Fruit fly (Drosophila melanogaster) whole organism, embryonic: ENCODE results near the gene Mybbp1A.

Experiments
- Awh ChIP-seq: fragments of 200-800 bp; sonication (Bioruptor generic); IDR thresholded peaks from 2 replicates; pipeline ENCODE4, ENCODE4 v1.3.6; 2022; ENCODE audit warnings: missing biosample characterization, missing genetic modification characterization
- B-H1 ChIP-seq: fragments of 200-800 bp; sonication (Bioruptor generic); IDR thresholded peaks from 3 replicates; pipeline ENCODE4 v1.3.6; 2022; ENCODE audit warnings: missing biosample characterization, missing genetic modification characterization
- Bgb ChIP-seq: fragments of 200-800 bp; sonication (Bioruptor generic); IDR thresholded peaks from 2 replicates; pipeline ENCODE4 v1.3.6; 2022; ENCODE audit warnings: missing biosample characterization, missing genetic modification characterization; ENCODE audit not compliant: partially characterized antibody
- Blimp-1 ChIP-seq: fragments of 200-800 bp; sonication (Bioruptor generic); optimal IDR thresholded peaks from 3 replicates; lab custom pipeline; 2018; ENCODE audit warnings: missing biosample characterization, missing genetic modification characterization, mild to moderate bottlenecking, moderate library complexity, missing genetic modification reagents
- CG10431 ChIP-seq: fragments of 200-800 bp; sonication (Bioruptor generic); optimal IDR thresholded peaks from 3 replicates; lab custom pipeline; 2018; ENCODE audit warnings: missing biosample characterization, mild to moderate bottlenecking, missing genetic modification characterization
- CG11398 ChIP-seq: fragments of 200-800 bp; sonication (Bioruptor generic); optimal IDR thresholded peaks from 2 replicates; lab custom pipeline; 2016; ENCODE audit warnings: missing biosample characterization, missing genetic modification characterization
- CG12236 ChIP-seq: fragments of 200-800 bp; sonication (Bioruptor generic); optimal IDR thresholded peaks from 2 replicates; lab custom pipeline; 2016; ENCODE audit warnings: missing biosample characterization, missing genetic modification characterization
- CG14860 ChIP-seq: fragments of 200-800 bp; sonication (Bioruptor generic); IDR thresholded peaks from 3 replicates; pipeline ENCODE4 v1.3.6; 2022; ENCODE audit warnings: missing biosample characterization, missing genetic modification characterization; ENCODE audit not compliant: partially characterized antibody
- CG18764 ChIP-seq: fragments of 200-800 bp; sonication (Bioruptor generic); optimal IDR thresholded peaks from 3 replicates; lab custom pipeline; 2016; ENCODE audit warnings: missing biosample characterization, missing genetic modification characterization
- CG2116 ChIP-seq: fragments of 200-800 bp; sonication (Bioruptor generic); optimal IDR thresholded peaks from 3 replicates; lab custom pipeline; 2018; ENCODE audit warnings: missing biosample characterization, mild to moderate bottlenecking, missing genetic modification characterization
- CG2889 ChIP-seq: fragments of 200-800 bp; sonication (Bioruptor generic); IDR thresholded peaks from 3 replicates; pipeline ENCODE4 v1.3.6; 2022; ENCODE audit warnings: missing biosample characterization, missing genetic modification characterization
- CG32532 ChIP-seq: fragments of 200-800 bp; sonication (Bioruptor generic); IDR thresholded peaks from 2 replicates; pipeline ENCODE4 v1.3.6; 2022; ENCODE audit warnings: missing biosample characterization, missing genetic modification characterization
- CG3407 ChIP-seq: fragments of 200-800 bp; sonication (Bioruptor generic); optimal IDR thresholded peaks from 2 replicates; lab custom pipeline; 2018; ENCODE audit warnings: missing biosample characterization, mild to moderate bottlenecking, missing genetic modification characterization
- CG4282 ChIP-seq: fragments of 200-800 bp; sonication (Bioruptor generic); optimal IDR thresholded peaks from 2 replicates; lab custom pipeline; 2016; ENCODE audit warnings: missing biosample characterization, missing genetic modification characterization
- CG5953 ChIP-seq: fragments of 200-800 bp; sonication (Bioruptor generic); IDR thresholded peaks from 2 replicates; pipeline ENCODE4 v1.3.6; 2022; ENCODE audit warnings: missing biosample characterization, missing genetic modification characterization
- CG6272 ChIP-seq: fragments of 200-800 bp; sonication (Bioruptor generic); IDR thresholded peaks from 2 replicates; pipeline ENCODE4 v1.3.6; 2022; ENCODE audit warnings: missing biosample characterization, missing genetic modification characterization
- CG7786 ChIP-seq: fragments of 200-800 bp; sonication (Bioruptor generic); optimal IDR thresholded peaks from 2 replicates; lab custom pipeline; 2016; ENCODE audit warnings: missing biosample characterization, missing genetic modification characterization
- CG7963 ChIP-seq: fragments of 200-800 bp; sonication (Bioruptor generic); IDR thresholded peaks from 3 replicates; pipeline ENCODE4 v1.3.6; 2022; ENCODE audit warnings: missing biosample characterization, missing genetic modification characterization; ENCODE audit not compliant: partially characterized antibody
- CG7987 ChIP-seq: fragments of 200-800 bp; sonication (Bioruptor generic); optimal IDR thresholded peaks from 2 replicates; lab custom pipeline; 2018; ENCODE audit warnings: missing biosample characterization, mild to moderate bottlenecking, missing genetic modification characterization, moderate library complexity
- CG8924 ChIP-seq: fragments of 200-800 bp; optimal IDR thresholded peaks from 3 replicates; lab custom pipeline; 2019; ENCODE audit warnings: missing biosample characterization, mild to moderate bottlenecking, missing genetic modification characterization, moderate library complexity
- CG9215 ChIP-seq: fragments of 200-800 bp; sonication (Bioruptor generic); IDR thresholded peaks from 2 replicates; pipeline ENCODE4 v1.3.6; 2022; ENCODE audit warnings: missing biosample characterization, missing genetic modification characterization
- CG9797 ChIP-seq: fragments of 200-800 bp; sonication (Bioruptor generic); optimal IDR thresholded peaks from 3 replicates; lab custom pipeline; 2018; ENCODE audit warnings: missing biosample characterization, mild to moderate bottlenecking, missing genetic modification characterization
- CG9817 ChIP-seq: fragments of 200-800 bp; sonication (Bioruptor generic); optimal IDR thresholded peaks from 2 replicates; lab custom pipeline; 2018; ENCODE audit warnings: missing biosample characterization, mild to moderate bottlenecking, missing genetic modification characterization, moderate library complexity
- CG9932 ChIP-seq: fragments of 200-800 bp; sonication (Bioruptor generic); IDR thresholded peaks from 2 replicates; pipeline ENCODE4 v1.3.6; 2022; ENCODE audit warnings: missing biosample characterization, missing genetic modification characterization
- Chrac-16 ChIP-seq: fragments of 200-800 bp; sonication (Bioruptor generic); optimal IDR thresholded peaks from 3 replicates; lab custom pipeline; 2016; ENCODE audit warnings: missing biosample characterization, missing genetic modification characterization
- D19A ChIP-seq: fragments of 200-800 bp; optimal IDR thresholded peaks from 3 replicates; lab custom pipeline; 2019; ENCODE audit warnings: missing biosample characterization, mild to moderate bottlenecking, missing genetic modification characterization, moderate library complexity
- Dek ChIP-seq: fragments of 200-800 bp; sonication (Bioruptor generic); optimal IDR thresholded peaks from 3 replicates; lab custom pipeline; 2019; ENCODE audit warnings: missing biosample characterization, mild to moderate bottlenecking, missing genetic modification characterization, moderate library complexity
- Doc2 ChIP-seq: fragments of 200-800 bp; sonication (Bioruptor generic); IDR thresholded peaks from 2 replicates; pipeline ENCODE4 v1.3.6; 2022; ENCODE audit warnings: missing biosample characterization, missing genetic modification characterization
- E2f2 ChIP-seq: fragments of 200-800 bp; sonication (Bioruptor generic); IDR thresholded peaks from 2 replicates; pipeline ENCODE4 v1.3.6; 2022; ENCODE audit warnings: missing biosample characterization, missing genetic modification characterization
- ERR ChIP-seq: fragments of 200-800 bp; sonication (Bioruptor generic); optimal IDR thresholded peaks from 2 replicates; lab custom pipeline; 2016; ENCODE audit warnings: missing biosample characterization, missing genetic modification characterization
- Eip74EF ChIP-seq, 2 experiments: fragments of 200-800 bp in 1 of 2; fragments of >200 bp in 1 of 2; sonication (Bioruptor generic) in 1 of 2; optimal IDR thresholded peaks; 2 replicates each; lab custom pipeline; 2017 to 2019; ENCODE audit warnings: missing biosample characterization in 2 of 2, missing genetic modification characterization in 2 of 2, mild to moderate bottlenecking in 1 of 2, moderate library complexity in 1 of 2
- Gsc ChIP-seq: fragments of 200-800 bp; sonication (Bioruptor generic); IDR thresholded peaks from 2 replicates; pipeline ENCODE4 v1.3.6; 2022; ENCODE audit warnings: missing biosample characterization, missing genetic modification characterization
- Meics ChIP-seq: fragments of 200-800 bp; sonication (Bioruptor generic); optimal IDR thresholded peaks from 2 replicates; lab custom pipeline; 2017; ENCODE audit warnings: missing biosample characterization, mild to moderate bottlenecking, missing genetic modification characterization
- Rx ChIP-seq: fragments of 200-800 bp; sonication (Bioruptor generic); IDR thresholded peaks from 2 replicates; pipeline ENCODE4 v1.3.6; 2022; ENCODE audit warnings: missing biosample characterization, missing genetic modification characterization
- dan ChIP-seq: fragments of 200-800 bp; sonication (Bioruptor generic); IDR thresholded peaks from 2 replicates; pipeline ENCODE4 v1.3.6; 2022; ENCODE audit warnings: missing biosample characterization, missing genetic modification characterization
- dati ChIP-seq: fragments of 200-800 bp; sonication (Bioruptor generic); IDR thresholded peaks from 2 replicates; pipeline ENCODE4 v1.3.6; 2022; ENCODE audit warnings: missing biosample characterization, missing genetic modification characterization
- dimm ChIP-seq: fragments of 200-800 bp; sonication (Bioruptor generic); IDR thresholded peaks from 2 replicates; pipeline ENCODE4 v1.3.6; 2022; ENCODE audit warnings: missing biosample characterization, missing genetic modification characterization
- dm ChIP-seq: fragments of 200-800 bp; sonication (Bioruptor generic); optimal IDR thresholded peaks from 3 replicates; lab custom pipeline; 2016; ENCODE audit warnings: missing biosample characterization, missing genetic modification characterization
- fd3F ChIP-seq: fragments of 200-800 bp; sonication (Bioruptor generic); optimal IDR thresholded peaks from 2 replicates; lab custom pipeline; 2018; ENCODE audit warnings: missing biosample characterization, mild to moderate bottlenecking, missing genetic modification characterization, moderate library complexity
- gcm2 ChIP-seq: fragments of 200-800 bp; sonication (Bioruptor generic); optimal IDR thresholded peaks from 2 replicates; lab custom pipeline; 2016; ENCODE audit warnings: missing biosample characterization, missing genetic modification characterization
- hbn ChIP-seq: fragments of 200-800 bp; sonication (Bioruptor generic); IDR thresholded peaks from 2 replicates; pipeline ENCODE4 v1.3.6; 2022; ENCODE audit warnings: missing biosample characterization, missing genetic modification characterization; ENCODE audit not compliant: partially characterized antibody
- kni ChIP-seq: fragments of 200-800 bp; sonication (Bioruptor generic); optimal IDR thresholded peaks from 3 replicates; lab custom pipeline; 2017; ENCODE audit warnings: mild to moderate bottlenecking, missing biosample characterization, missing genetic modification reagents, missing genetic modification characterization
- nau ChIP-seq: fragments of 200-800 bp; sonication (Bioruptor generic); optimal IDR thresholded peaks from 3 replicates; lab custom pipeline; 2017; ENCODE audit warnings: missing biosample characterization, mild to moderate bottlenecking, missing genetic modification characterization, missing genetic modification reagents
- ro ChIP-seq: fragments of 200-800 bp; sonication (Bioruptor generic); IDR thresholded peaks from 2 replicates; pipeline ENCODE4 v1.3.6; 2022; ENCODE audit warnings: missing biosample characterization, missing genetic modification characterization
- slp2 ChIP-seq: fragments of 200-800 bp; sonication (Bioruptor generic); optimal IDR thresholded peaks from 2 replicates; lab custom pipeline; 2016; ENCODE audit warnings: missing biosample characterization, missing genetic modification characterization
- sqz ChIP-seq: fragments of 200-800 bp; sonication (Bioruptor generic); optimal IDR thresholded peaks from 3 replicates; lab custom pipeline; 2018; ENCODE audit warnings: missing biosample characterization, mild to moderate bottlenecking, missing genetic modification characterization
- tna ChIP-seq: fragments of 200-800 bp; sonication (Bioruptor generic); IDR thresholded peaks from 2 replicates; pipeline ENCODE4 v1.3.6; 2022; ENCODE audit warnings: missing biosample characterization, missing genetic modification characterization; ENCODE audit not compliant: partially characterized antibody
- tup ChIP-seq: fragments of 200-800 bp; sonication (Bioruptor generic); optimal IDR thresholded peaks from 2 replicates; lab custom pipeline; 2016; ENCODE audit warnings: missing biosample characterization, mild to moderate bottlenecking, missing genetic modification characterization, moderate library complexity
- unc-4 ChIP-seq: fragments of 200-800 bp; sonication (Bioruptor generic); IDR thresholded peaks from 2 replicates; pipeline ENCODE4 v1.3.6; 2022; ENCODE audit warnings: missing biosample characterization, missing genetic modification characterization; ENCODE audit not compliant: partially characterized antibody
- vnd ChIP-seq: fragments of 200-800 bp; sonication (Bioruptor generic); IDR thresholded peaks from 3 replicates; pipeline ENCODE4 v1.3.6; 2022; ENCODE audit warnings: missing biosample characterization, missing genetic modification characterization; ENCODE audit not compliant: partially characterized antibody

Gene Mybbp1A

dm6 chrX:635495-636142 lies 6.0 kb downstream of the Mybbp1A start, which contains the start of gene Dredd (continued):
- no peak for TF ChIP-seq Chrac-16 (GFP tag; lab: Kevin White, UChicago)
- TF ChIP-seq Meics (GFP tag; lab: Kevin White, UChicago): no peak
- TF ChIP-seq nau (GFP tag; lab: Kevin White, UChicago): no peak
- peak; percentile 17 for TF ChIP-seq dm
- TF ChIP-seq CG3407: no peak
- TF ChIP-seq CG10431: no peak
- TF ChIP-seq tup (GFP tag; lab: Kevin White, UChicago): no peak
- peak; percentile 94 for TF ChIP-seq unc-4 (GFP tag; lab: Robert Waterston, UW)
- TF ChIP-seq fd3F: no peak
- no peak for TF ChIP-seq CG7786 (GFP tag; lab: Kevin White, UChicago)
- peak; percentile 86 for TF ChIP-seq Bgb (GFP tag; lab: Robert Waterston, UW)
- TF ChIP-seq B-H1 (GFP tag; lab: Robert Waterston, UW): no peak
- TF ChIP-seq dati (GFP tag; lab: Robert Waterston, UW): no peak
- TF ChIP-seq Gsc (GFP tag; lab: Robert Waterston, UW): no peak
- no peak for TF ChIP-seq CG9215
- TF ChIP-seq Blimp-1 (GFP tag; lab: Kevin White, UChicago): no peak
- TF ChIP-seq sqz (GFP tag; lab: Kevin White, UChicago): peak; percentile 51
- TF ChIP-seq Dek (tag; lab: Kevin White, UChicago): no peak
- no peak for TF ChIP-seq Awh (GFP tag; lab: Robert Waterston, UW)
- no peak for TF ChIP-seq slp2
- TF ChIP-seq ERR: no peak
- no peak for TF ChIP-seq CG2889 (GFP tag; lab: Robert Waterston, UW)
- peak; percentile 86 for TF ChIP-seq CG7963 (GFP tag; lab: Robert Waterston, UW)
- peak; percentile 73 for TF ChIP-seq CG8924 (tag; lab: Kevin White, UChicago)
- TF ChIP-seq E2f2 (GFP tag; lab: Robert Waterston, UW): peak; percentile 40; the same call in 1 of the 2 replicates
- peak; percentile 56 for TF ChIP-seq CG9797 (GFP tag; lab: Kevin White, UChicago)
- no peak for TF ChIP-seq CG9932 (GFP tag; lab: Robert Waterston, UW)
- no peak for TF ChIP-seq Doc2 (GFP tag; lab: Robert Waterston, UW)
- TF ChIP-seq CG32532 (GFP tag; lab: Robert Waterston, UW): no peak
- TF ChIP-seq D19A (tag; lab: Kevin White, UChicago): no peak
- no peak for TF ChIP-seq ro (GFP tag; lab: Robert Waterston, UW)
- TF ChIP-seq CG2116 (GFP tag; lab: Kevin White, UChicago): peak; percentile 87
- no peak for TF ChIP-seq CG18764 (GFP tag; lab: Kevin White, UChicago)
- TF ChIP-seq Rx (GFP tag; lab: Robert Waterston, UW): no peak
- TF ChIP-seq Eip74EF (GFP tag; optimal IDR thresholded peaks at IDR 0.05; lab: Kevin White, UChicago): no peak
- no peak for TF ChIP-seq dan (GFP tag; lab: Robert Waterston, UW)
- no peak for TF ChIP-seq CG12236 (GFP tag; lab: Kevin White, UChicago)
- no peak for TF ChIP-seq dimm (GFP tag; lab: Robert Waterston, UW)
- peak; percentile 100 for TF ChIP-seq vnd (GFP tag; lab: Robert Waterston, UW)
- peak; percentile 81 for TF ChIP-seq hbn
- TF ChIP-seq kni (GFP tag; lab: Kevin White, UChicago): no peak
- no peak for TF ChIP-seq CG9817 (tag; lab: Kevin White, UChicago)
- TF ChIP-seq CG11398 (GFP tag; lab: Kevin White, UChicago): no peak
- TF ChIP-seq gcm2 (GFP tag; lab: Kevin White, UChicago): no peak
- peak; percentile 84 for TF ChIP-seq tna (GFP tag; lab: Robert Waterston, UW)
- TF ChIP-seq CG5953 (GFP tag; lab: Robert Waterston, UW): no peak
- TF ChIP-seq CG6272 (GFP tag; lab: Robert Waterston, UW): no peak
- TF ChIP-seq CG7987 (GFP tag; lab: Kevin White, UChicago): no peak
- TF ChIP-seq CG4282: no peak
- peak; percentile 95 for TF ChIP-seq CG14860
